Fruit fly (Drosophila melanogaster): ENCODE results near the gene Ugt35E1.

DNA sequence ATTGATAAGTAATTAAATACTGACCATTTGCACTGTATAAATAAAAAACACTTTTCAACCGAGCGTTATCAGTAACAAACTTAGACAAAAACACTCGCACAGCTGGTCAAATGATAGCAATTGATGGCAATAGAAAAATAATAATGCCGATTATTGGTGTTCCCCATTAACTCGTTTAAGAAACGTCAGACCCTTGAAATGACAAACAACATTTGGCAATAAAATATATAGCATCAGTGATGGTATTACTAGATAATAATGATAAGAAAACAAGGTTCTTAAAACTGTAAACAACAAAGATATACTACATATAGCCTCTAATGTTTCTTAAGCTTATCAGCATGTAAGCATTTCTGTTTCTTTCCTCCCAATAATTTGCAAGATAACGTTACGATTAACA lies 39.5 kb downstream of the Ugt35E1 start:
- TF ChIP-seq CG10348 (GFP tag; IDR thresholded peaks at IDR 0.05), result no peak
- no peak for TF ChIP-seq CG8301 (tag; optimal IDR thresholded peaks at IDR 0.05)
- no peak for TF ChIP-seq CG15710 (tag; optimal IDR thresholded peaks at IDR 0.05)
- TF ChIP-seq CG34367 (tag; optimal IDR thresholded peaks at IDR 0.05), result no peak
- no peak for TF ChIP-seq CG13204 (GFP tag; optimal IDR thresholded peaks at IDR 0.05)
- no peak for TF ChIP-seq CG4496 (GFP tag; IDR thresholded peaks at IDR 0.05)
- TF ChIP-seq EcR (GFP tag; optimal IDR thresholded peaks at IDR 0.05), result no peak
- no peak for TF ChIP-seq CG32121 (GFP tag; IDR thresholded peaks at IDR 0.05)
- TF ChIP-seq rn (GFP tag; IDR thresholded peaks at IDR 0.05), result no peak
- no peak for TF ChIP-seq Pif1A (GFP tag; optimal IDR thresholded peaks at IDR 0.05)
- TF ChIP-seq D1 (tag; optimal IDR thresholded peaks at IDR 0.05), result no peak
- TF ChIP-seq CG8159 (tag; optimal IDR thresholded peaks at IDR 0.05), result no peak
- no peak for TF ChIP-seq CG9948 (tag; optimal IDR thresholded peaks at IDR 0.05)
- TF ChIP-seq Pif1B (GFP tag; optimal IDR thresholded peaks at IDR 0.05), result no peak
